Worm (Caenorhabditis elegans) whole organism, L1 larva: ENCODE measurements around the gene slc-25A26.
A peak's percentile ranks its signal among the peaks of the same experiment; 100 is the strongest.

Experiments
- aha-1 ChIP-seq: fragments of 150-350 bp; optimal IDR thresholded peaks from 2 replicates; lab custom pipeline; 2014; ENCODE audit warnings: missing biosample characterization, missing genetic modification characterization
- alr-1 ChIP-seq: fragments of 200-800 bp; sonication (Bioruptor generic); optimal IDR thresholded peaks from 2 replicates; lab custom pipeline; 2018; ENCODE audit warnings: borderline replicate concordance, mild to moderate bottlenecking, missing genetic modification characterization, missing compliant biosample characterization
- ama-1 ChIP-seq: fragments of 150-350 bp; optimal IDR thresholded peaks from 2 replicates; lab custom pipeline; 2014
- ets-5 ChIP-seq: fragments of 200-800 bp; sonication (Bioruptor generic); IDR thresholded peaks from 2 replicates; pipeline ENCODE4 v1.3.6; 2022; ENCODE audit warnings: missing genetic modification characterization, missing compliant biosample characterization
- fos-1 ChIP-seq: fragments of 150-350 bp; optimal IDR thresholded peaks from 2 replicates; lab custom pipeline; 2014; ENCODE audit warnings: missing biosample characterization, missing genetic modification characterization
- lin-14 ChIP-seq: fragments of 200-800 bp; sonication (Bioruptor generic); optimal IDR thresholded peaks from 2 replicates; lab custom pipeline; 2018; ENCODE audit warnings: mild to moderate bottlenecking, missing genetic modification characterization, moderate library complexity, missing compliant biosample characterization
- nhr-28 ChIP-seq: fragments of 150-350 bp; optimal IDR thresholded peaks from 2 replicates; lab custom pipeline; 2014; ENCODE audit warnings: missing biosample characterization, missing genetic modification characterization
- snpc-4 ChIP-seq: fragments of 150-350 bp; optimal IDR thresholded peaks from 2 replicates; lab custom pipeline; 2014; ENCODE audit warnings: missing biosample characterization, missing genetic modification characterization
- unc-86 ChIP-seq: sonication (generic microtip); optimal IDR thresholded peaks from 2 replicates; lab custom pipeline; 2016; ENCODE audit warnings: missing genetic modification characterization, missing compliant biosample characterization

DNA sequence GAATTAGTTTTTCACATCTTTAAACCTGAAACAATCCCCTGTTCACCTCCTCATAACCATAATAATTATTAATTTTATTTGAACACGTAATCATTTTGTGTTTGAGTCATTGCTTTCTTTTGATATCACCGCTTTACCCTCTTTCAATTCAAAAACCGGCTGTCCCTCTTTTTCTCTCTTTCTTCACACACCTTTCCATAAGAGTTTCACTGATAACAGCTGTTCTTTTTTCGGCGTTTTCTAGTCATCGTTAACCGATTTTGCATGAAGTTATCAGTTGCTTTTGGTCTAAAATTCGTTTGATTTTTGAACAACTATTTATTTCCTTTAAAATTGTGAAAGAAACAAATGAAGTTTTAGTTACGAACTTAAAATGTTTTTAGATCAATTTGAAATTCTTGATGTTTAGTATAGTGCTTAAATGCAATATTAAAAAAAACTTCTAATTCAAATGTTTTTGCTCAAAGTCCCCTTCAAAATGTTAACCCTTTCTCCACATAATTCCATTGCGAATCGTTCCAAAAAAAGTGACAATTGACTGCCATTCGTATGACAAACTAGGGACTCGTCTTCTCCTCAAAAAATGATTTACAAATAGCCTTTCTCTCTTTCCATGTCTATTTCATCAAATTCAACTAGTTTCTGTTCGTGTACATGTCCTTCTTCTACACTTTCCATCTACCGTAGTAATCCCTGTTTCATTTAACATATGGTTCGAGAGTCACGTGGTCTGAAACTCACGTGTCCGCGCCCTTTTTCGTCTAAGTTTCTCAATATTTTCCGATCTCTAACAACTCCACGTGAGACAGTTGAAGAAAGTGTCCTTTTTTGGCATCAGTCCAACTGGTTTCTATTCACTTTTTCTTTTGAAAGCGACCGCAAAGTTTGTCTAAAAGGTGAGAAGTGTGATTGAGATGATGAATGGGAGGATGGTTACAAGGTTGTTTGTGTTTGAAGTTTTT is 19.1 kb downstream of the slc-25A26 start:
- TF ChIP-seq ama-1 (lab: Kevin White, UChicago) (peak; percentile 60), alr-1 (tag; lab: Kevin White, UChicago) (no peak), nhr-28 (tag; lab: Kevin White, UChicago) (no peak), aha-1 (tag; lab: Kevin White, UChicago) (no peak), ets-5 (GFP tag; lab: Robert Waterston, UW) (no peak), lin-14 (GFP tag; lab: Kevin White, UChicago) (peak; percentile 95), unc-86 (no peak), snpc-4 (tag; lab: Kevin White, UChicago) (peak; percentile 63), fos-1 (tag; lab: Kevin White, UChicago) (peak; percentile 12)
